Worm (Caenorhabditis elegans): ENCODE data around the gene Y71H2AM.29.

Gene Y71H2AM.29

ce11 chrIII:2858334-2858733 is 25.8 kb downstream of the Y71H2AM.29 start:
- TF ChIP-seq tra-1 (GFP tag; IDR thresholded peaks at IDR 0.05) (no peak), unc-130 (GFP tag; optimal IDR thresholded peaks at IDR 0.05) (peak; percentile 41), mes-2 (tag; optimal IDR thresholded peaks at IDR 0.05; ENCODE audit: poor library complexity, severe bottlenecking) (no peak)

ce11 chrIII:2864669-2865068 is 32.1 kb downstream of the Y71H2AM.29 start:
- no peak for TF ChIP-seq zfp-3 (GFP tag; conservative IDR thresholded peaks at IDR 0.05)
- TF ChIP-seq ZK546.5 (tag; optimal IDR thresholded peaks at IDR 0.05): no peak
- no peak for TF ChIP-seq lin-13 (GFP tag; optimal IDR thresholded peaks at IDR 0.05)
- no peak for TF ChIP-seq dve-1 (tag; optimal IDR thresholded peaks at IDR 0.05; ENCODE audit: insufficient read depth)
- TF ChIP-seq ctbp-1 (GFP tag; IDR thresholded peaks at IDR 0.05): no peak
- TF ChIP-seq mxl-3 (GFP tag; optimal IDR thresholded peaks at IDR 0.05): no peak
- TF ChIP-seq cey-2 (tag; optimal IDR thresholded peaks at IDR 0.05; ENCODE audit: borderline replicate concordance, insufficient read depth): no peak
- TF ChIP-seq F44E2.7 (GFP tag; IDR thresholded peaks at IDR 0.05): no peak
- no peak for TF ChIP-seq F10B5.3 (tag; optimal IDR thresholded peaks at IDR 0.05)
- no peak for TF ChIP-seq mdt-29 (GFP tag; IDR thresholded peaks at IDR 0.05)
- TF ChIP-seq tag-97 (GFP tag; IDR thresholded peaks at IDR 0.05): no peak

DNA sequence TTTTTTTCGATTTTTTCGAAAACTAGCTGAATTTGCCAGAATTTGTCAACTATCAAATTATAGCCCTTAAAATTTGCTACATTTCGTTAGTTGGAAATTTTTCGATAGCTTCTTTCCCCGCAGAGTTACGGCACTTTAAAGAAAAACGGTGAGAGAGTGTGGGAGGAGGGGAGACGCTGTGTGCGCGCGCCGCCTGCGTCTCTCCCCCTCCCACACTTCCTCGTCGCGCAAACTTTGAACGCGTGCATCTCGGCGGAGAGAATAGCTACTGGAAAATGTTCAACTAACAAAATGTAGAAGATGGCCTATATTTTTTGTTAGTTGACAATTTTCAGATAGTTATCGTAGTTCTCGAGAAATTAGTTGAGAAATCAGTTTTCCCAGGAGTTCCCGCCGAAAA is 34.0 kb downstream of the Y71H2AM.29 start:
- no peak for TF ChIP-seq hmg-1.1 (GFP tag; IDR thresholded peaks at IDR 0.05)
- TF ChIP-seq lir-3 (tag; optimal IDR thresholded peaks at IDR 0.05): no peak
- TF ChIP-seq Y48G9A.11 (GFP tag; IDR thresholded peaks at IDR 0.05): no peak
- TF ChIP-seq Y105C5A.15 (GFP tag; IDR thresholded peaks at IDR 0.05): no peak
- TF ChIP-seq T26A8.4 (GFP tag; IDR thresholded peaks at IDR 0.05): no peak
- no peak for TF ChIP-seq gei-8 (GFP tag; optimal IDR thresholded peaks at IDR 0.05)
- no peak for TF ChIP-seq nhr-10 (tag; optimal IDR thresholded peaks at IDR 0.05)
- no peak for TF ChIP-seq D1046.2 (GFP tag; IDR thresholded peaks at IDR 0.05)
- TF ChIP-seq nhr-6 (tag; optimal IDR thresholded peaks at IDR 0.05): no peak
- no peak for TF ChIP-seq sdz-12 (GFP tag; optimal IDR thresholded peaks at IDR 0.05)
- no peak for TF ChIP-seq ceh-82 (tag; optimal IDR thresholded peaks at IDR 0.05)

- peak; percentile 34 for TF ChIP-seq hlh-11 (tag; optimal IDR thresholded peaks at IDR 0.05)
- TF ChIP-seq nhr-28 (tag; optimal IDR thresholded peaks at IDR 0.05): peak; percentile 54
- peak; percentile 19 for TF ChIP-seq mxl-3 (GFP tag; optimal IDR thresholded peaks at IDR 0.05)
- TF ChIP-seq mdl-1 (tag; optimal IDR thresholded peaks at IDR 0.05): peak in 1 of 2 experiments; percentile 23
- TF ChIP-seq lsy-2 (tag; optimal IDR thresholded peaks at IDR 0.05): peak in 1 of 2 experiments; percentile 70
- no peak for TF ChIP-seq madf-9 (GFP tag; conservative IDR thresholded peaks at IDR 0.05)
- no peak for TF ChIP-seq madf-5 (GFP tag; IDR thresholded peaks at IDR 0.05)
- TF ChIP-seq daf-12 (tag; optimal IDR thresholded peaks at IDR 0.05): no peak
Observed at ce11 chrIII:2868416-2868815, 35.8 kb downstream of the Y71H2AM.29 start.

DNA sequence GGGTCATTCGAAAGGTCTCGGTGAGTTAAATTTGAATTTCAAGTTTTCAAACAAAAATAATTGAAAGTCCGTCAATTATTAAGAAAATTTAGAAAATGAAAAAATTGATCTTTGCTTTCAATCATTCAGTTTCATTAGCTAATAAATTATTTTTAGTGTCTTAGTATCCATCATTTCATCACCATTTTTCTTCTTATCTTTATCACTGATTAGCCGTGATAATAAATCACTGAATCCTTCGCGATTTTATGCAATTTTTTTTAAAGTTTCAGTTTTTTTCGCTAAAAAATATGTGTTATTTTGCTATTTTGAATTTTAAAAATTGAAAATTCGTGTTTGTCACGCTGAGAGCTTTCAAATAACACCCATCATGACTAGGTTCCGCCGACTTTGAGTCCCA is 36.5 kb downstream of the Y71H2AM.29 start:
- TF ChIP-seq php-3 (GFP tag; IDR thresholded peaks at IDR 0.05) (peak; percentile 88), hlh-30 (tag; optimal IDR thresholded peaks at IDR 0.05; ENCODE audit: insufficient read depth) (no peak), fos-1 (tag; optimal IDR thresholded peaks at IDR 0.05) (no peak), daf-12 (tag; optimal IDR thresholded peaks at IDR 0.05) (no peak), ces-1 (GFP tag; optimal IDR thresholded peaks at IDR 0.05) (no peak), lin-38 (GFP tag; IDR thresholded peaks at IDR 0.05) (no peak), tra-1 (GFP tag; IDR thresholded peaks at IDR 0.05) (no peak), ceh-32 (tag; optimal IDR thresholded peaks at IDR 0.05; ENCODE audit: poor library complexity) (no peak), ceh-82 (tag; optimal IDR thresholded peaks at IDR 0.05) (no peak), unc-62 (GFP tag; optimal IDR thresholded peaks at IDR 0.05 in 1 of 2) (no peak), unc-62 (tag; optimal IDR thresholded peaks at IDR 0.05) (no peak), nhr-237 (tag; optimal IDR thresholded peaks at IDR 0.05) (no peak), ceh-20 (GFP tag; IDR thresholded peaks at IDR 0.05) (peak; percentile 63; the same call in 1 of the 2 replicates), F26F4.8 (GFP tag; conservative IDR thresholded peaks at IDR 0.05) (no peak), zag-1 (tag; optimal IDR thresholded peaks at IDR 0.05) (no peak)

Measured in whole organism, L4 larva.